Worm (Caenorhabditis elegans): ENCODE results near the gene F07H5.7.

The F07H5.7 gene

ce11 chrII:8751686-8752085 is 42.3 kb downstream of the F07H5.7 start, which contains the start of gene atf-2:
Gene atf-2 (plus strand): TSS chrII:8751986.
- TF ChIP-seq W03F9.2 (tag; optimal IDR thresholded peaks at IDR 0.05) (no peak), dao-5 (tag; optimal IDR thresholded peaks at IDR 0.05) (no peak), him-1 (tag; optimal IDR thresholded peaks at IDR 0.05) (no peak)

- TF ChIP-seq him-1 (tag; optimal IDR thresholded peaks at IDR 0.05) (no peak), dao-5 (tag; optimal IDR thresholded peaks at IDR 0.05) (no peak), W03F9.2 (tag; optimal IDR thresholded peaks at IDR 0.05) (no peak)
Measured at ce11 chrII:8751042-8751441, 42.9 kb downstream of the F07H5.7 start.

- TF ChIP-seq him-1 (tag; optimal IDR thresholded peaks at IDR 0.05) (no peak), dao-5 (tag; optimal IDR thresholded peaks at IDR 0.05) (no peak), W03F9.2 (tag; optimal IDR thresholded peaks at IDR 0.05) (no peak)
Measured at ce11 chrII:8750056-8750455, 43.9 kb downstream of the F07H5.7 start.

ce11 chrII:8749084-8749483 is 44.9 kb downstream of the F07H5.7 start:
- TF ChIP-seq W03F9.2 (tag; optimal IDR thresholded peaks at IDR 0.05) (no peak), him-1 (tag; optimal IDR thresholded peaks at IDR 0.05) (no peak)

- no peak for TF ChIP-seq W03F9.2 (tag; optimal IDR thresholded peaks at IDR 0.05)
- no peak for TF ChIP-seq dao-5 (tag; optimal IDR thresholded peaks at IDR 0.05)
- TF ChIP-seq him-1 (tag; optimal IDR thresholded peaks at IDR 0.05): no peak
Measured at ce11 chrII:8748638-8749037, 45.3 kb downstream of the F07H5.7 start.

ce11 chrII:8747939-8748352 is 46.0 kb downstream of the F07H5.7 start:
- no peak for TF ChIP-seq him-1 (tag; optimal IDR thresholded peaks at IDR 0.05)
- no peak for TF ChIP-seq dao-5 (tag; optimal IDR thresholded peaks at IDR 0.05)
- no peak for TF ChIP-seq W03F9.2 (tag; optimal IDR thresholded peaks at IDR 0.05)

- no peak for TF ChIP-seq dao-5 (tag; optimal IDR thresholded peaks at IDR 0.05)
- no peak for TF ChIP-seq W03F9.2 (tag; optimal IDR thresholded peaks at IDR 0.05)
- TF ChIP-seq him-1 (tag; optimal IDR thresholded peaks at IDR 0.05): peak; percentile 2
Measured at ce11 chrII:8747246-8747938, 46.6 kb downstream of the F07H5.7 start.

ce11 chrII:8746298-8746775 is 47.6 kb downstream of the F07H5.7 start:
- no peak for TF ChIP-seq dao-5 (tag; optimal IDR thresholded peaks at IDR 0.05)
- TF ChIP-seq W03F9.2 (tag; optimal IDR thresholded peaks at IDR 0.05): no peak
- TF ChIP-seq him-1 (tag; optimal IDR thresholded peaks at IDR 0.05): no peak

ce11 chrII:8745449-8746297 is 48.3 kb downstream of the F07H5.7 start:
- no peak for TF ChIP-seq him-1 (tag; optimal IDR thresholded peaks at IDR 0.05)
- no peak for TF ChIP-seq dao-5 (tag; optimal IDR thresholded peaks at IDR 0.05)

- TF ChIP-seq W03F9.2 (tag; optimal IDR thresholded peaks at IDR 0.05) (no peak), dao-5 (tag; optimal IDR thresholded peaks at IDR 0.05) (no peak), him-1 (tag; optimal IDR thresholded peaks at IDR 0.05) (no peak)
Measured at ce11 chrII:8744555-8745448, 49.2 kb downstream of the F07H5.7 start.

- TF ChIP-seq him-1 (tag; optimal IDR thresholded peaks at IDR 0.05): no peak
- no peak for TF ChIP-seq W03F9.2 (tag; optimal IDR thresholded peaks at IDR 0.05)
- TF ChIP-seq dao-5 (tag; optimal IDR thresholded peaks at IDR 0.05): no peak
Measured at ce11 chrII:8743379-8744173, 50.4 kb downstream of the F07H5.7 start, which contains the start of gene mak-1. Gene mak-1 (plus strand): TSS chrII:8744071.

ce11 chrII:8742972-8743371 is 51.0 kb downstream of the F07H5.7 start:
- TF ChIP-seq him-1 (tag; optimal IDR thresholded peaks at IDR 0.05) (no peak), dao-5 (tag; optimal IDR thresholded peaks at IDR 0.05) (no peak), W03F9.2 (tag; optimal IDR thresholded peaks at IDR 0.05) (no peak)

Data from whole organism, L4/young adult.